Worm (Caenorhabditis elegans) whole organism, L2 larva: Measurements from ENCODE around the gene srx-74.

Experiments
- R02D3.7 ChIP-seq: fragments of 150-350 bp; optimal IDR thresholded peaks from 2 replicates; lab custom pipeline; 2014; ENCODE audit warnings: missing biosample characterization, missing genetic modification characterization
- ama-1 ChIP-seq: fragments of 150-350 bp; optimal IDR thresholded peaks from 2 replicates; lab custom pipeline; 2018; ENCODE audit warnings: inconsistent platforms
- ceh-16 ChIP-seq: fragments of 150-350 bp; optimal IDR thresholded peaks from 2 replicates; lab custom pipeline; 2014; ENCODE audit warnings: missing biosample characterization, missing genetic modification characterization
- ceh-82 ChIP-seq: fragments of 150-350 bp; optimal IDR thresholded peaks from 2 replicates; lab custom pipeline; 2014; ENCODE audit warnings: missing biosample characterization, missing genetic modification characterization
- unc-62 ChIP-seq: fragments of 150-350 bp; optimal IDR thresholded peaks from 2 replicates; lab custom pipeline; 2014; ENCODE audit warnings: missing biosample characterization, missing genetic modification reagents, missing genetic modification characterization
- ztf-11 ChIP-seq: sonication (generic microtip); optimal IDR thresholded peaks from 2 replicates; lab custom pipeline; 2017; ENCODE audit warnings: missing biosample characterization, missing genetic modification characterization

ce11 chrV:4617260-4617659 lies 45.0 kb downstream of the srx-74 start, which contains the start of gene sumv-2:
- no peak for TF ChIP-seq ceh-16
- no peak for TF ChIP-seq unc-62 (GFP tag; lab: Kevin White, UChicago)
- TF ChIP-seq ceh-82 = no peak
- TF ChIP-seq ama-1 = no peak
- no peak for TF ChIP-seq R02D3.7 (tag; lab: Kevin White, UChicago)
- TF ChIP-seq ztf-11 = no peak
